Fruit fly (Drosophila melanogaster) Kc167 (cell line): ENCODE data around the gene Spn28Dc.

Experiments used
- Myc ChIP-seq: fragments of >200 bp; optimal IDR thresholded peaks from 2 replicates; lab custom pipeline; 2017; ENCODE audit warnings: missing external identifiers
- h ChIP-seq: fragments of >200 bp; optimal IDR thresholded peaks from 3 replicates; lab custom pipeline; 2018; ENCODE audit warnings: missing external identifiers

- no peak for TF ChIP-seq h
- TF ChIP-seq Myc (lab: Kevin White, UChicago) = no peak
Observed at dm6 chr2L:8030693-8031210, 23.7 kb upstream of the Spn28Dc start, which contains the start of gene Cka.
